Worm (Caenorhabditis elegans): ENCODE results near the gene ztf-14.

ztf-14 gene

ce11 chrX:14470687-14471086 is 25.2 kb upstream of the ztf-14 start, which contains the start of gene M163.10:
Gene M163.10, plus strand, starts transcription at chrX:14470987.
- TF ChIP-seq tab-1 (GFP tag; IDR thresholded peaks at IDR 0.05), result no peak
- no peak for TF ChIP-seq med-1 (GFP tag; optimal IDR thresholded peaks at IDR 0.05; ENCODE audit: insufficient read depth)
- no peak for TF ChIP-seq ztf-29 (GFP tag; IDR thresholded peaks at IDR 0.05)
- no peak for TF ChIP-seq ztf-23 (GFP tag; IDR thresholded peaks at IDR 0.05)
- no peak for TF ChIP-seq klf-2 (GFP tag; conservative IDR thresholded peaks at IDR 0.05)
- TF ChIP-seq T22C8.4 (GFP tag; IDR thresholded peaks at IDR 0.05), result no peak
- TF ChIP-seq cog-1 (tag; optimal IDR thresholded peaks at IDR 0.05), result no peak

DNA sequence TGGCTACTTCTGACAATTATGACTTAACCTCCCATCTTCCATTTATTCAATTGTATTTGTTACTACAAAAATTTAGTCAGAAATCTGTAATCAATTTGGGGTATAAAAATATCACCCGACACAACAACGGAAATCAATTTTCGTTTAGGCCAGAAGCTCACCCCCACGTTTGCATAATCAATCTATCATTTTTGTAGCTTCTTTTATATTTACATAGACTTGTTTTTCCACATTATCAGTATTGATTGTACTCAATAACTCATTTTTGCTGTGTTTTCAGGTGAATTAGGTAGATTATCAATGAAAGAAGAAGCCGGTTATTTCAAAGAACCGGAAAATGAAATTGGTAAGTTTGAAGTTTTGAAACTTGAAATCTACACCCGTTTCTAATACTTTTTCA is 22.1 kb upstream of the ztf-14 start, which contains the start of gene M163.5:
Gene M163.5 (plus strand): TSS at position 301 of the 400 bp plus-strand sequence.
- no peak for TF ChIP-seq ref-1 (GFP tag; conservative IDR thresholded peaks at IDR 0.05)
- TF ChIP-seq ztf-23 (GFP tag; IDR thresholded peaks at IDR 0.05), result no peak
- no peak for TF ChIP-seq med-1 (GFP tag; optimal IDR thresholded peaks at IDR 0.05; ENCODE audit: insufficient read depth)
- no peak for TF ChIP-seq cog-1 (tag; optimal IDR thresholded peaks at IDR 0.05)
- no peak for TF ChIP-seq tab-1 (GFP tag; IDR thresholded peaks at IDR 0.05)
- no peak for TF ChIP-seq flt-1 (GFP tag; IDR thresholded peaks at IDR 0.05)

DNA sequence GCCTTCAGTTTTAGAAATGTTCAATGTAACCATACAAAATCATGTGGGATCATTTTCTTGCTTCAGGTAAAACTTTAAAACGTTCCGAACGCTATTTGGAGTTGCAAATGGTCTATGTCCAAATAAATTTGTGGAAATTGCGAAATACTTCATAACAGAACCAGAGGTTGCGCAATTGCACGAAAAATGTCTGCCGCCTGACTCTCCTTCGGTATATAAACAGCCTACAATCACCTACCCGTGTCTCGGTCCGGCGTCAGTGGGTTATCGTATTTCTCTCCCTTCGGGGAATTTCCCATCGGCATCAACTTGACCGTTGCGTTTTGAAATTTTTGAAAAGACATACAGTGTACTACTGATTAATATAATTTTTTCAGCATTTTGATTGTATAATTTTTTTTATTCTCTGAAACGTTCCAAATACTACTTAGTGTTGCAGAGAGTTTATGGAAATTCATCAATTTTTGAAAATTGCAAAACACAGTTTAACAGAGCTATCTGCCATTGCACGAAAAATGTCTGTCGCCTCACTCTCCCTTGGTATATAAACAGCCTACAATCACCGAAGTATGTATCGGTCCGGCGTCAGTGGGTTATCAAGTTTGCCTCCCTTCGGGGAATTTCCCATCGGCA is 19.1 kb upstream of the ztf-14 start:
- no peak for TF ChIP-seq ztf-23 (GFP tag; IDR thresholded peaks at IDR 0.05)

- no peak for TF ChIP-seq ztf-29 (GFP tag; IDR thresholded peaks at IDR 0.05)
- TF ChIP-seq cog-1 (tag; optimal IDR thresholded peaks at IDR 0.05), result no peak
- TF ChIP-seq klf-2 (GFP tag; conservative IDR thresholded peaks at IDR 0.05), result no peak
- no peak for TF ChIP-seq ztf-23 (GFP tag; IDR thresholded peaks at IDR 0.05)
- no peak for TF ChIP-seq med-1 (GFP tag; optimal IDR thresholded peaks at IDR 0.05; ENCODE audit: insufficient read depth)
- no peak for TF ChIP-seq T22C8.4 (GFP tag; IDR thresholded peaks at IDR 0.05)
- TF ChIP-seq flt-1 (GFP tag; IDR thresholded peaks at IDR 0.05), result no peak
- TF ChIP-seq ref-1 (GFP tag; conservative IDR thresholded peaks at IDR 0.05), result no peak
Measured at ce11 chrX:14477338-14477737, 18.5 kb upstream of the ztf-14 start.

ce11 chrX:14478193-14478592 is 17.7 kb upstream of the ztf-14 start:
- TF ChIP-seq klf-2 (GFP tag; conservative IDR thresholded peaks at IDR 0.05), result no peak
- TF ChIP-seq T22C8.4 (GFP tag; IDR thresholded peaks at IDR 0.05), result no peak
- no peak for TF ChIP-seq cog-1 (tag; optimal IDR thresholded peaks at IDR 0.05)
- TF ChIP-seq ztf-29 (GFP tag; IDR thresholded peaks at IDR 0.05), result no peak
- no peak for TF ChIP-seq med-1 (GFP tag; optimal IDR thresholded peaks at IDR 0.05; ENCODE audit: insufficient read depth)

- TF ChIP-seq med-1 (GFP tag; optimal IDR thresholded peaks at IDR 0.05; ENCODE audit: insufficient read depth) (no peak), ztf-23 (GFP tag; IDR thresholded peaks at IDR 0.05) (0 out of 2 replicates have a peak, but pooled peaks have one; percentile 46)
Measured at ce11 chrX:14478743-14479428, 17.0 kb upstream of the ztf-14 start, which contains the start of gene M163.11. Gene M163.11, plus strand, starts transcription at chrX:14479378.

ce11 chrX:14480248-14480647 is 15.6 kb upstream of the ztf-14 start, which contains the start of gene gfi-3:
Gene gfi-3, plus strand, starts transcription at chrX:14480572.
- TF ChIP-seq ztf-23 (GFP tag; IDR thresholded peaks at IDR 0.05), result peak; percentile 81
- no peak for TF ChIP-seq ztf-29 (GFP tag; IDR thresholded peaks at IDR 0.05)
- TF ChIP-seq med-1 (GFP tag; optimal IDR thresholded peaks at IDR 0.05; ENCODE audit: insufficient read depth), result peak; percentile 40
- peak; percentile 13; the same call in 1 of the 2 replicates for TF ChIP-seq T22C8.4 (GFP tag; IDR thresholded peaks at IDR 0.05)
- TF ChIP-seq klf-2 (GFP tag; conservative IDR thresholded peaks at IDR 0.05), result no peak
- TF ChIP-seq cog-1 (tag; optimal IDR thresholded peaks at IDR 0.05), result no peak
- no peak; the same call in 1 of the 2 replicates for TF ChIP-seq flt-1 (GFP tag; IDR thresholded peaks at IDR 0.05)
- TF ChIP-seq ref-1 (GFP tag; conservative IDR thresholded peaks at IDR 0.05), result no peak
- TF ChIP-seq tab-1 (GFP tag; IDR thresholded peaks at IDR 0.05), result no peak

- no peak for TF ChIP-seq T22C8.4 (GFP tag; IDR thresholded peaks at IDR 0.05)
- TF ChIP-seq med-1 (GFP tag; optimal IDR thresholded peaks at IDR 0.05; ENCODE audit: insufficient read depth), result no peak
- TF ChIP-seq klf-2 (GFP tag; conservative IDR thresholded peaks at IDR 0.05), result no peak
- no peak for TF ChIP-seq ref-1 (GFP tag; conservative IDR thresholded peaks at IDR 0.05)
- no peak for TF ChIP-seq cog-1 (tag; optimal IDR thresholded peaks at IDR 0.05)
- no peak for TF ChIP-seq ztf-29 (GFP tag; IDR thresholded peaks at IDR 0.05)
Measured at ce11 chrX:14481637-14482036, 14.2 kb upstream of the ztf-14 start.

ce11 chrX:14484827-14485226 is 11.1 kb upstream of the ztf-14 start, which contains the start of gene M163.8:
Gene M163.8, plus strand, starts transcription at chrX:14485127.
- TF ChIP-seq ztf-23 (GFP tag; IDR thresholded peaks at IDR 0.05) (no peak), ref-1 (GFP tag; conservative IDR thresholded peaks at IDR 0.05) (no peak), klf-2 (GFP tag; conservative IDR thresholded peaks at IDR 0.05) (no peak), cog-1 (tag; optimal IDR thresholded peaks at IDR 0.05) (no peak), ztf-29 (GFP tag; IDR thresholded peaks at IDR 0.05) (no peak), flt-1 (GFP tag; IDR thresholded peaks at IDR 0.05) (no peak), tab-1 (GFP tag; IDR thresholded peaks at IDR 0.05) (no peak), T22C8.4 (GFP tag; IDR thresholded peaks at IDR 0.05) (no peak), med-1 (GFP tag; optimal IDR thresholded peaks at IDR 0.05; ENCODE audit: insufficient read depth) (no peak)

DNA sequence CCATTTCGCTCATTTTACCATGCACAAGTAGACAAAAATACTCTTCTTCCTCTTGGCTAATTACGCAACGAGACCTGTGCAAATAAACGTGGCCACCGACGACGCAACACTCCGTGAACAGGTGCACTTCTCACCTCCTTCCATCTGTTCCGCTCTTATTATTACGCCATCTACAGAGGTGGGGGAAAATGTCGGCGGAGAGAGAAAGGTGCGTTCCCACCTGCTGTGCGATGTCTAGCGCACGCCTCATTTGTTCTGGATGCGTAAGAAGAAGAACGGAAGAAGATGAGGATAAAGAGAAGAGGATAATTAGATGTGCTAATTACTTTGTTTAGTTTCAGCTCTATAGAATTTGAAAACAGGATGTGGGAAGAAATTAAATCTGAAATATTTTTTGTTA is 9.4 kb upstream of the ztf-14 start:
- TF ChIP-seq flt-1 (GFP tag; IDR thresholded peaks at IDR 0.05), result peak; percentile 70; the same call in 1 of the 2 replicates
- no peak for TF ChIP-seq tab-1 (GFP tag; IDR thresholded peaks at IDR 0.05)
- TF ChIP-seq klf-2 (GFP tag; conservative IDR thresholded peaks at IDR 0.05), result no peak
- peak; percentile 17 for TF ChIP-seq cog-1 (tag; optimal IDR thresholded peaks at IDR 0.05)
- TF ChIP-seq ref-1 (GFP tag; conservative IDR thresholded peaks at IDR 0.05), result no peak
- no peak for TF ChIP-seq med-1 (GFP tag; optimal IDR thresholded peaks at IDR 0.05; ENCODE audit: insufficient read depth)
- TF ChIP-seq ztf-29 (GFP tag; IDR thresholded peaks at IDR 0.05), result no peak
- no peak for TF ChIP-seq T22C8.4 (GFP tag; IDR thresholded peaks at IDR 0.05)
- no peak for TF ChIP-seq ztf-23 (GFP tag; IDR thresholded peaks at IDR 0.05)
